Fruit fly (Drosophila melanogaster) whole organism, wandering third instar larva: Measurements from ENCODE around the gene CG15446.

Experiments used
- Abd-B ChIP-seq: fragments of >200 bp; optimal IDR thresholded peaks from 2 replicates; lab custom pipeline; 2017; ENCODE audit warnings: missing biosample characterization, missing genetic modification characterization
- CG32264 ChIP-seq: fragments of 200-800 bp; sonication (Bioruptor generic); optimal IDR thresholded peaks from 2 replicates; lab custom pipeline; 2016; ENCODE audit warnings: missing biosample characterization, missing genetic modification characterization
- CG9705 ChIP-seq: fragments of 200-800 bp; sonication (Bioruptor generic); optimal IDR thresholded peaks from 2 replicates; lab custom pipeline; 2018; ENCODE audit warnings: missing biosample characterization, mild to moderate bottlenecking, missing genetic modification characterization
- CrebA ChIP-seq: fragments of 200-800 bp; sonication (Bioruptor generic); optimal IDR thresholded peaks from 2 replicates; lab custom pipeline; 2016; ENCODE audit warnings: missing biosample characterization, mild to moderate bottlenecking, missing genetic modification characterization, borderline replicate concordance
- Dfd ChIP-seq: fragments of >200 bp; optimal IDR thresholded peaks from 2 replicates; lab custom pipeline; 2017; ENCODE audit warnings: missing biosample characterization, missing genetic modification characterization
- Dif ChIP-seq: fragments of 200-275, 200-300 bp; sonication (Bioruptor generic); optimal IDR thresholded peaks from 2 replicates; lab custom pipeline; 2018; ENCODE audit warnings: missing biosample characterization, missing genetic modification characterization; ENCODE audit not compliant: partially characterized antibody
- HLH106 ChIP-seq: fragments of 200-800 bp; optimal IDR thresholded peaks from 3 replicates; lab custom pipeline; 2019; ENCODE audit warnings: missing biosample characterization, mild to moderate bottlenecking, missing genetic modification characterization, moderate library complexity
- Hnf4 ChIP-seq: fragments of 200-800 bp; sonication (Bioruptor generic); optimal IDR thresholded peaks from 2 replicates; lab custom pipeline; 2016; ENCODE audit warnings: missing biosample characterization, mild to moderate bottlenecking, missing genetic modification characterization
- Hr78 ChIP-seq: fragments of >200 bp; optimal IDR thresholded peaks from 2 replicates; lab custom pipeline; 2017; ENCODE audit warnings: missing biosample characterization, missing genetic modification characterization
- Hr83 ChIP-seq: fragments of 200-300 bp; sonication (Bioruptor generic); optimal IDR thresholded peaks from 2 replicates; lab custom pipeline; 2016; ENCODE audit warnings: missing biosample characterization, mild to moderate bottlenecking, missing genetic modification characterization, moderate library complexity; ENCODE audit not compliant: poor library complexity, severe bottlenecking
- Jra ChIP-seq: sonication (Bioruptor generic); optimal IDR thresholded peaks from 2 replicates; lab custom pipeline; 2016; ENCODE audit warnings: missing biosample characterization, missing genetic modification characterization
- Mio ChIP-seq: sonication (Bioruptor generic); optimal IDR thresholded peaks from 2 replicates; lab custom pipeline; 2016; ENCODE audit warnings: missing biosample characterization, missing genetic modification characterization
- Myc ChIP-seq: fragments of >200 bp; optimal IDR thresholded peaks from 2 replicates; lab custom pipeline; 2017
- N ChIP-seq: fragments of >200 bp; optimal IDR thresholded peaks from 2 replicates; lab custom pipeline; 2018; ENCODE audit warnings: missing biosample characterization, missing external identifiers, missing genetic modification characterization
- OdsH ChIP-seq: fragments of 200-800 bp; sonication (Bioruptor generic); optimal IDR thresholded peaks from 2 replicates; lab custom pipeline; 2016; ENCODE audit warnings: missing biosample characterization, mild to moderate bottlenecking, missing genetic modification characterization
- Rel ChIP-seq, 2 experiments: fragments of 200-800 bp; sonication (Bioruptor generic) in 1 of 2; optimal IDR thresholded peaks; 2 replicates in 1 of 2; 3 replicates in 1 of 2; lab custom pipeline; 2016 to 2019; ENCODE audit warnings: mild to moderate bottlenecking in 2 of 2, missing biosample characterization in 2 of 2, missing genetic modification characterization in 2 of 2, moderate library complexity in 1 of 2
- Sp1 ChIP-seq: fragments of 200-800 bp; sonication (Bioruptor generic); optimal IDR thresholded peaks from 3 replicates; lab custom pipeline; 2019; ENCODE audit warnings: missing biosample characterization, mild to moderate bottlenecking, missing genetic modification characterization, moderate library complexity
- Vsx2 ChIP-seq: fragments of 200-300, 225-300 bp; sonication (Bioruptor generic); optimal IDR thresholded peaks from 2 replicates; lab custom pipeline; 2018; ENCODE audit warnings: missing biosample characterization, missing genetic modification characterization; ENCODE audit not compliant: partially characterized antibody
- br ChIP-seq: fragments of 200-800 bp; sonication (Bioruptor generic); optimal IDR thresholded peaks from 2 replicates; lab custom pipeline; 2016; ENCODE audit warnings: missing biosample characterization, missing genetic modification characterization
- brk ChIP-seq: fragments of 200-800 bp; sonication (Bioruptor generic); optimal IDR thresholded peaks from 2 replicates; lab custom pipeline; 2016; ENCODE audit warnings: missing biosample characterization, mild to moderate bottlenecking, missing genetic modification characterization
- dl ChIP-seq, 2 experiments: fragments of 175-275, 200-275 bp in 1 of 2; fragments of 200-275 bp in 1 of 2; sonication (Bioruptor generic); optimal IDR thresholded peaks; lab custom pipeline; 2018; ENCODE audit warnings: mild to moderate bottlenecking in 2 of 2, missing biosample characterization in 2 of 2, missing genetic modification characterization in 2 of 2, moderate library complexity in 2 of 2; ENCODE audit not compliant: partially characterized antibody in 2 of 2, insufficient read depth in 1 of 2
- dmrt93B ChIP-seq: fragments of 200-800 bp; sonication (Bioruptor generic); optimal IDR thresholded peaks from 2 replicates; lab custom pipeline; 2018; ENCODE audit warnings: missing biosample characterization, mild to moderate bottlenecking, missing genetic modification characterization
- dsf ChIP-seq: sonication (Bioruptor generic); optimal IDR thresholded peaks from 2 replicates; lab custom pipeline; 2016; ENCODE audit warnings: missing biosample characterization, missing genetic modification characterization, borderline replicate concordance
- ey ChIP-seq: fragments of 200-800 bp; sonication (Bioruptor generic); optimal IDR thresholded peaks from 2 replicates; lab custom pipeline; 2016; ENCODE audit warnings: missing biosample characterization, missing genetic modification characterization
- foxo ChIP-seq, 2 experiments: fragments of 200-800 bp; sonication (Bioruptor generic); optimal IDR thresholded peaks; 2 replicates in 1 of 2; 3 replicates in 1 of 2; lab custom pipeline; 2016 to 2017; ENCODE audit warnings: missing biosample characterization in 2 of 2, missing genetic modification characterization in 2 of 2
- fru ChIP-seq: fragments of 200-800 bp; sonication (Bioruptor generic); optimal IDR thresholded peaks from 3 replicates; lab custom pipeline; 2016; ENCODE audit warnings: missing biosample characterization, mild to moderate bottlenecking, missing genetic modification characterization
- h ChIP-seq: fragments of 200-800 bp; sonication (Bioruptor generic); optimal IDR thresholded peaks from 3 replicates; lab custom pipeline; 2016; ENCODE audit warnings: missing biosample characterization, mild to moderate bottlenecking, missing genetic modification characterization
- jim ChIP-seq: fragments of 175-275, 200-325 bp; sonication (Bioruptor generic); optimal IDR thresholded peaks from 2 replicates; lab custom pipeline; 2016; ENCODE audit warnings: missing biosample characterization, mild to moderate bottlenecking, missing genetic modification characterization
- lola ChIP-seq: fragments of >200 bp; optimal IDR thresholded peaks from 2 replicates; lab custom pipeline; 2017; ENCODE audit warnings: missing biosample characterization, missing genetic modification characterization
- pan ChIP-seq: fragments of >200 bp; optimal IDR thresholded peaks from 2 replicates; lab custom pipeline; 2017
- psq ChIP-seq: fragments of 200-800 bp; sonication (Bioruptor generic); optimal IDR thresholded peaks from 3 replicates; lab custom pipeline; 2017; ENCODE audit warnings: missing biosample characterization, mild to moderate bottlenecking, missing genetic modification characterization, moderate library complexity
- rgr ChIP-seq: fragments of 200-800 bp; sonication (Bioruptor generic); optimal IDR thresholded peaks from 3 replicates; lab custom pipeline; 2016; ENCODE audit warnings: missing biosample characterization, mild to moderate bottlenecking, missing genetic modification characterization
- sage ChIP-seq: fragments of 200-800 bp; sonication (Bioruptor generic); optimal IDR thresholded peaks from 2 replicates; lab custom pipeline; 2016; ENCODE audit warnings: missing biosample characterization, mild to moderate bottlenecking, missing genetic modification characterization
- tai ChIP-seq: sonication (Bioruptor generic); optimal IDR thresholded peaks from 2 replicates; lab custom pipeline; 2016; ENCODE audit warnings: missing biosample characterization, missing genetic modification characterization
- usp ChIP-seq: fragments of >200 bp; optimal IDR thresholded peaks from 2 replicates; lab custom pipeline; 2017; ENCODE audit warnings: missing biosample characterization, missing genetic modification characterization
- woc ChIP-seq: sonication (Bioruptor generic); optimal IDR thresholded peaks from 2 replicates; lab custom pipeline; 2016; ENCODE audit warnings: missing biosample characterization, mild to moderate bottlenecking, missing genetic modification characterization

CG15446 gene

dm6 chrX:21074329-21074708, 27.7 kb downstream of the CG15446 start (continued):
- peak; percentile 5 for TF ChIP-seq woc
- TF ChIP-seq tai (GFP tag; lab: Kevin White, UChicago) = no peak
- no peak for TF ChIP-seq CrebA (GFP tag; lab: Kevin White, UChicago)
- peak; percentile 38 for TF ChIP-seq HLH106 (tag; lab: Kevin White, UChicago)
- no peak for TF ChIP-seq pan (lab: Kevin White, UChicago)
- TF ChIP-seq brk = no peak
- TF ChIP-seq dmrt93B (GFP tag; lab: Kevin White, UChicago) = no peak
- TF ChIP-seq Hr78 (GFP tag; lab: Kevin White, UChicago) = no peak
- TF ChIP-seq Hnf4 (GFP tag; lab: Kevin White, UChicago) = peak; percentile 52
- TF ChIP-seq br (GFP tag; lab: Kevin White, UChicago) = peak; percentile 52
- no peak for TF ChIP-seq Dif (GFP tag; lab: Kevin White, UChicago)
- no peak for TF ChIP-seq sage (GFP tag; lab: Kevin White, UChicago)

dm6 chrX:21073641-21074328, 28.2 kb downstream of the CG15446 start:
- peak; percentile 3 for TF ChIP-seq rgr (GFP tag; lab: Kevin White, UChicago)
- TF ChIP-seq lola (GFP tag; lab: Kevin White, UChicago) = no peak
- TF ChIP-seq brk = no peak
- peak; percentile 27 for TF ChIP-seq ey (GFP tag; lab: Kevin White, UChicago)
- no peak for TF ChIP-seq pan (lab: Kevin White, UChicago)
- TF ChIP-seq Jra (GFP tag; lab: Kevin White, UChicago) = no peak
- no peak for TF ChIP-seq Abd-B (GFP tag; lab: Kevin White, UChicago)
- TF ChIP-seq Myc (lab: Kevin White, UChicago) = no peak
- TF ChIP-seq Vsx2 = no peak
- peak; percentile 6 for TF ChIP-seq woc
- no peak for TF ChIP-seq usp (GFP tag; lab: Kevin White, UChicago)
- TF ChIP-seq CG32264 = no peak
- no peak for TF ChIP-seq dmrt93B (GFP tag; lab: Kevin White, UChicago)
- TF ChIP-seq h (GFP tag; lab: Kevin White, UChicago) = peak; percentile 7

dm6 chrX:21072953-21073352, 29.1 kb downstream of the CG15446 start:
- TF ChIP-seq sage (GFP tag; lab: Kevin White, UChicago) (peak; percentile 48), Myc (lab: Kevin White, UChicago) (no peak), Rel (GFP tag; optimal IDR thresholded peaks at IDR 0.05; lab: Kevin White, UChicago) (peak; percentile 29), Rel (tag; optimal IDR thresholded peaks at IDR 0.05; lab: Kevin White, UChicago) (peak; percentile 72), HLH106 (tag; lab: Kevin White, UChicago) (peak; percentile 85), tai (GFP tag; lab: Kevin White, UChicago) (peak; percentile 29), Hnf4 (GFP tag; lab: Kevin White, UChicago) (peak; percentile 73), Dfd (GFP tag; lab: Kevin White, UChicago) (no peak), CG9705 (GFP tag; lab: Kevin White, UChicago) (peak; percentile 60), N (GFP tag; lab: Kevin White, UChicago) (no peak), fru (peak; percentile 85), jim (GFP tag; lab: Kevin White, UChicago) (no peak), foxo (GFP tag; optimal IDR thresholded peaks at IDR 0.05; lab: Kevin White, UChicago) (peak in 1 of 2 experiments; percentile 84), Mio (no peak), psq (GFP tag; lab: Kevin White, UChicago) (peak; percentile 75), br (GFP tag; lab: Kevin White, UChicago) (peak; percentile 85), Jra (GFP tag; lab: Kevin White, UChicago) (peak; percentile 70), Hr78 (GFP tag; lab: Kevin White, UChicago) (no peak), rgr (GFP tag; lab: Kevin White, UChicago) (peak; percentile 84), brk (peak; percentile 58), dmrt93B (GFP tag; lab: Kevin White, UChicago) (peak; percentile 72), pan (lab: Kevin White, UChicago) (no peak), OdsH (GFP tag; lab: Kevin White, UChicago) (peak; percentile 85), Abd-B (GFP tag; lab: Kevin White, UChicago) (no peak), CG32264 (peak; percentile 55), h (GFP tag; lab: Kevin White, UChicago) (peak; percentile 85), dsf (GFP tag; lab: Kevin White, UChicago) (peak; percentile 19), Dif (GFP tag; lab: Kevin White, UChicago) (no peak), Sp1 (GFP tag; lab: Kevin White, UChicago) (peak; percentile 83), ey (GFP tag; lab: Kevin White, UChicago) (peak; percentile 86), dl (GFP tag; optimal IDR thresholded peaks at IDR 0.05; lab: Kevin White, UChicago; ENCODE audit: insufficient read depth in 1 of 2, partially characterized antibody in 2 of 2) (no peak), Hr83 (GFP tag; lab: Kevin White, UChicago) (no peak), woc (peak; percentile 81)
